In the genomic region with DNA sequence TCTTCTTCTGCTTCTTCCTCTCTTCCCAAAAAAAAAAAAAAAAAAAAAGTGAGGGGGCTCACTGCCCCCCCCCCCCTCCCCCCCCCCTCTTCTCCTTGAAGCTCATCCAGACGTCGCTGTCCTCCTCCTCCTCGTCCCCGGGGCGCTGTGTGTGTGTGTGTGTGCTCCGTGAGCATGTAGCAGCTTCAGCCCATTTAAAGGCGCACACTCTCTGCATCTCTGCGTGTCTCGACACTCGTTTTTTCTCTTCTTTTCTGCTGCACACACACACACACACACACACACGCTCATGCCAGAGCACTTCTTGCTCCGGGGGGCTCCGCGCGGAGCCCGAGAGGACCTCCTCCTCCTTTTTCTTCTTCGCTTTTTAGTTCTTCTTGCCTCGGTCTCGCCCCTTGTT, we compare ENCODE assay signal across 8 worm cellular contexts.
TF ChIP-seq lines count a peak whose summit lies in the region.

No protein-coding gene starts in this region.

TF ChIP-seq in whole organism, L1 larva, 84 proteins besides CTCF, POLR2A, EP300 and RAD21 (continues in another document):
- TF ChIP-seq F16B12.6 (tag; optimal IDR thresholded peaks at IDR 0.05; lab: Kevin White, UChicago) (peak; percentile 26), ces-1 (GFP tag; optimal IDR thresholded peaks at IDR 0.05; lab: Kevin White, UChicago) (no peak), snu-23 (GFP tag; optimal IDR thresholded peaks at IDR 0.05; lab: Kevin White, UChicago) (peak; percentile 48), lin-15B (tag; optimal IDR thresholded peaks at IDR 0.05; lab: Kevin White, UChicago) (peak; percentile 11), fkh-4 (tag; optimal IDR thresholded peaks at IDR 0.05; lab: Kevin White, UChicago; ENCODE audit: borderline replicate concordance) (no peak), irx-1 (tag; optimal IDR thresholded peaks at IDR 0.05; lab: Kevin White, UChicago) (no peak), lin-14 (GFP tag; optimal IDR thresholded peaks at IDR 0.05; lab: Kevin White, UChicago) (peak; percentile 86), fkh-8 (tag; optimal IDR thresholded peaks at IDR 0.05; lab: Kevin White, UChicago) (peak; percentile 82), dpl-1 (GFP tag; optimal IDR thresholded peaks at IDR 0.05; lab: Kevin White, UChicago) (peak in 1 of 3 experiments; percentile 29), pax-3 (tag; optimal IDR thresholded peaks at IDR 0.05; lab: Kevin White, UChicago) (no peak)

TF ChIP-seq in whole organism, L2 larva, 48 proteins besides CTCF, POLR2A, EP300 and RAD21 (continues in another document):
- TF ChIP-seq mdl-1 (tag; optimal IDR thresholded peaks at IDR 0.05; lab: Kevin White, UChicago): peak in 1 of 2 experiments; percentile 51
- peak; percentile 20 for TF ChIP-seq sma-9 (GFP tag; optimal IDR thresholded peaks at IDR 0.05; lab: Kevin White, UChicago)
- TF ChIP-seq sma-9 (tag; optimal IDR thresholded peaks at IDR 0.05; lab: Kevin White, UChicago): no peak
- peak; percentile 84 for TF ChIP-seq unc-55 (GFP tag; optimal IDR thresholded peaks at IDR 0.05; lab: Kevin White, UChicago)
- TF ChIP-seq ceh-82 (tag; optimal IDR thresholded peaks at IDR 0.05; lab: Kevin White, UChicago): peak; percentile 17
- TF ChIP-seq nhr-6 (tag; optimal IDR thresholded peaks at IDR 0.05; lab: Kevin White, UChicago): no peak
- peak; percentile 62 for TF ChIP-seq lin-11 (tag; optimal IDR thresholded peaks at IDR 0.05; lab: Kevin White, UChicago)
- TF ChIP-seq F13H6.1 (tag; optimal IDR thresholded peaks at IDR 0.05; lab: Kevin White, UChicago): peak; percentile 16
- no peak for TF ChIP-seq egl-27 (tag; optimal IDR thresholded peaks at IDR 0.05; lab: Kevin White, UChicago)
- TF ChIP-seq lin-39 (tag; optimal IDR thresholded peaks at IDR 0.05; lab: Kevin White, UChicago): no peak
- TF ChIP-seq nhr-129 (tag; optimal IDR thresholded peaks at IDR 0.05; lab: Kevin White, UChicago): peak; percentile 66

TF ChIP-seq in whole organism, L3 larva, 47 proteins besides CTCF, POLR2A, EP300 and RAD21:
- TF ChIP-seq lin-15B (tag; optimal IDR thresholded peaks at IDR 0.05; lab: Kevin White, UChicago) (peak; percentile 40), unc-39 (tag; optimal IDR thresholded peaks at IDR 0.05; lab: Kevin White, UChicago) (no peak), ztf-4 (tag; optimal IDR thresholded peaks at IDR 0.05; lab: Kevin White, UChicago) (no peak), nfya-1 (tag; optimal IDR thresholded peaks at IDR 0.05; lab: Kevin White, UChicago; ENCODE audit: insufficient read depth) (peak; percentile 75), ceh-82 (tag; optimal IDR thresholded peaks at IDR 0.05; lab: Kevin White, UChicago) (peak; percentile 33), ceh-9 (tag; optimal IDR thresholded peaks at IDR 0.05; lab: Kevin White, UChicago) (no peak), nhr-11 (tag; optimal IDR thresholded peaks at IDR 0.05; lab: Kevin White, UChicago) (peak; percentile 42), fkh-10 (GFP tag; optimal IDR thresholded peaks at IDR 0.05; lab: Kevin White, UChicago) (peak; percentile 41), snpc-4 (tag; optimal IDR thresholded peaks at IDR 0.05; lab: Kevin White, UChicago) (peak; percentile 5), tbx-2 (tag; optimal IDR thresholded peaks at IDR 0.05; lab: Kevin White, UChicago) (peak; percentile 15), lin-39 (tag; optimal IDR thresholded peaks at IDR 0.05; lab: Kevin White, UChicago) (peak; percentile 56)

TF ChIP-seq in whole organism, L4 larva, 104 proteins besides CTCF, POLR2A, EP300 and RAD21 (continues in another document):
- TF ChIP-seq lin-38 (GFP tag; IDR thresholded peaks at IDR 0.05; lab: Robert Waterston, UW) (peak; percentile 28; the same call in 1 of the 2 replicates), mdl-1 (tag; optimal IDR thresholded peaks at IDR 0.05; lab: Kevin White, UChicago) (peak in 1 of 2 experiments; percentile 53), pha-4 (GFP tag; IDR thresholded peaks at IDR 0.05; lab: Robert Waterston, UW) (peak; percentile 67; the same call in 1 of the 2 replicates), pha-4 (tag; optimal IDR thresholded peaks at IDR 0.05; lab: Kevin White, UChicago) (no peak), dve-1 (tag; optimal IDR thresholded peaks at IDR 0.05; lab: Kevin White, UChicago; ENCODE audit: insufficient read depth) (peak; percentile 6), hif-1 (tag; optimal IDR thresholded peaks at IDR 0.05; lab: Kevin White, UChicago) (peak in 1 of 2 experiments; percentile 57), rbr-2 (tag; optimal IDR thresholded peaks at IDR 0.05; lab: Kevin White, UChicago) (peak; percentile 75), nhr-76 (tag; optimal IDR thresholded peaks at IDR 0.05; lab: Kevin White, UChicago) (no peak), dmd-6 (GFP tag; IDR thresholded peaks at IDR 0.05; lab: Robert Waterston, UW) (peak; percentile 14; the same call in 1 of the 2 replicates), F37D6.2 (tag; optimal IDR thresholded peaks at IDR 0.05; lab: Kevin White, UChicago) (peak; percentile 32)

TF ChIP-seq in whole organism, late embryonic, 69 proteins besides CTCF, POLR2A, EP300 and RAD21:
- TF ChIP-seq elt-4 (tag; optimal IDR thresholded peaks at IDR 0.05; lab: Kevin White, UChicago) (no peak), nfya-1 (tag; optimal IDR thresholded peaks at IDR 0.05; lab: Kevin White, UChicago) (peak; percentile 36), ceh-31 (tag; optimal IDR thresholded peaks at IDR 0.05; lab: Kevin White, UChicago) (peak; percentile 59), T23F11.4 (GFP tag; optimal IDR thresholded peaks at IDR 0.05; lab: Kevin White, UChicago) (no peak), tbx-2 (tag; optimal IDR thresholded peaks at IDR 0.05; lab: Kevin White, UChicago) (peak; percentile 4), unc-42 (tag; optimal IDR thresholded peaks at IDR 0.05; lab: Kevin White, UChicago) (peak; percentile 12), nhr-11 (tag; optimal IDR thresholded peaks at IDR 0.05; lab: Kevin White, UChicago) (no peak)

TF ChIP-seq in whole organism, midembryonic, 9 proteins besides CTCF, POLR2A, EP300 and RAD21:
- TF ChIP-seq ztf-23 (GFP tag; IDR thresholded peaks at IDR 0.05; lab: Robert Waterston, UW): peak; percentile 58; the same call in 1 of the 2 replicates
- no peak for TF ChIP-seq T22C8.4 (GFP tag; IDR thresholded peaks at IDR 0.05; lab: Robert Waterston, UW)

TF ChIP-seq in whole organism, mixed stage, embryonic, 35 proteins besides CTCF, POLR2A, EP300 and RAD21:
- no peak for TF ChIP-seq ham-2 (GFP tag; optimal IDR thresholded peaks at IDR 0.05; lab: Kevin White, UChicago)
- TF ChIP-seq ces-1 (GFP tag; optimal IDR thresholded peaks at IDR 0.05; lab: Kevin White, UChicago): peak; percentile 57
- TF ChIP-seq lin-13 (tag; optimal IDR thresholded peaks at IDR 0.05; lab: Kevin White, UChicago): no peak
- TF ChIP-seq nhr-237 (tag; optimal IDR thresholded peaks at IDR 0.05; lab: Kevin White, UChicago): no peak
- TF ChIP-seq cnd-1 (tag; optimal IDR thresholded peaks at IDR 0.05; lab: Kevin White, UChicago): no peak
- no peak for TF ChIP-seq lin-32 (GFP tag; optimal IDR thresholded peaks at IDR 0.05; lab: Kevin White, UChicago)

TF ChIP-seq in whole organism, young adult, 124 proteins besides CTCF, POLR2A, EP300 and RAD21:
- TF ChIP-seq cebp-1 (GFP tag; IDR thresholded peaks at IDR 0.05; lab: Robert Waterston, UW): no peak
- peak; percentile 44 for TF ChIP-seq cebp-1 (tag; optimal IDR thresholded peaks at IDR 0.05; lab: Kevin White, UChicago)
- peak; percentile 52 for TF ChIP-seq hmg-1.2 (GFP tag; IDR thresholded peaks at IDR 0.05; lab: Robert Waterston, UW)
- no peak for TF ChIP-seq D2030.7 (GFP tag; IDR thresholded peaks at IDR 0.05; lab: Robert Waterston, UW)
- TF ChIP-seq attf-5 (GFP tag; optimal IDR thresholded peaks at IDR 0.05; lab: Kevin White, UChicago): peak; percentile 52
- peak in 1 of 3 experiments; percentile 34 for TF ChIP-seq lin-35 (GFP tag; optimal IDR thresholded peaks at IDR 0.05; lab: Kevin White, UChicago)
- TF ChIP-seq mcd-1 (GFP tag; IDR thresholded peaks at IDR 0.05; lab: Robert Waterston, UW): 0 out of 2 replicates have a peak, but pooled peaks have one; percentile 32
- TF ChIP-seq mes-4 (tag; optimal IDR thresholded peaks at IDR 0.05; lab: Kevin White, UChicago): no peak
- no peak for TF ChIP-seq B0035.1 (tag; optimal IDR thresholded peaks at IDR 0.05; lab: Kevin White, UChicago)
- peak; percentile 65 for TF ChIP-seq K12H6.12 (tag; optimal IDR thresholded peaks at IDR 0.05; lab: Kevin White, UChicago)
- TF ChIP-seq ztf-3 (GFP tag; optimal IDR thresholded peaks at IDR 0.05; lab: Kevin White, UChicago): peak; percentile 24
- peak; percentile 93 for TF ChIP-seq egrh-3 (GFP tag; IDR thresholded peaks at IDR 0.05; lab: Robert Waterston, UW)
- peak; percentile 94 for TF ChIP-seq zfh-2 (GFP tag; conservative IDR thresholded peaks at IDR 0.05; lab: Robert Waterston, UW)
